Worm (Caenorhabditis elegans): ENCODE measurements around the gene srg-40.

- TF ChIP-seq W03F9.2 (tag; optimal IDR thresholded peaks at IDR 0.05), result no peak
- no peak for TF ChIP-seq him-1 (tag; optimal IDR thresholded peaks at IDR 0.05)
Observed at ce11 chrV:11182925-11183324, 18.6 kb upstream of the srg-40 start, which contains the start of gene cnc-10.
